Fruit fly (Drosophila melanogaster) whole organism: ENCODE results near the gene Chmp1.

ENCODE experiments used
- pan ChIP-seq: fragments of >200 bp; optimal IDR thresholded peaks from 2 replicates; lab custom pipeline; 2017
- usp ChIP-seq: fragments of >200 bp; optimal IDR thresholded peaks from 2 replicates; lab custom pipeline; 2017; ENCODE audit warnings: missing biosample characterization, missing genetic modification characterization, mixed read lengths

DNA sequence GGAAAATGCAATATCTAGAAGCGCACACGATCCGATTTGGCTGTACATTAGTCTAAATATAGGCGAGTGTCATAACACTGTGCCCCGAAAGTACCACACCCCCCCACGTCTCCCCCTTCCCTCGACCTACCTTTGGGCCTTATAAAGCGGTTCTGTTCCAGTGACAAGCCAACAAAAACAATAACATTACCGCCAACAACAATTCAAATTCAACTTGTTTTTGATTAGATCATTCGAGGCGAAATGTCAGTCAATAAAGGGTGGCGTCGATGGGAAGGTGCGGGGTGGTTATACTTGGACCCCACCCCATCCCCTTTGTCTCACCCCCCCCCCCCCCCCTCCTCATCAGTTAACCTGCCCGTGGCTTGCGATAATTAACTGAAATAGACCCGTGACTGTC lies 50.8 kb downstream of the Chmp1 start:
- TF ChIP-seq pan (no peak), usp (GFP tag; lab: Kevin White, UChicago) (no peak)
